Worm (Caenorhabditis elegans) whole organism, L4 larva: ENCODE results near the gene srm-6.

Source experiments
- ceh-32 ChIP-seq: sonication (generic microtip); optimal IDR thresholded peaks from 2 replicates; lab custom pipeline; 2016; ENCODE audit warnings: mild to moderate bottlenecking, missing genetic modification characterization, missing compliant biosample characterization; ENCODE audit not compliant: poor library complexity
- ceh-82 ChIP-seq: sonication (generic microtip); optimal IDR thresholded peaks from 2 replicates; lab custom pipeline; 2017; ENCODE audit warnings: missing biosample characterization, missing genetic modification characterization
- egl-27 ChIP-seq: sonication (generic microtip); optimal IDR thresholded peaks from 3 replicates; lab custom pipeline; 2017; ENCODE audit warnings: missing biosample characterization, missing genetic modification reagents, missing genetic modification characterization
- unc-39 ChIP-seq: sonication (generic microtip); optimal IDR thresholded peaks from 2 replicates; lab custom pipeline; 2017; ENCODE audit warnings: missing biosample characterization, missing genetic modification characterization

DNA sequence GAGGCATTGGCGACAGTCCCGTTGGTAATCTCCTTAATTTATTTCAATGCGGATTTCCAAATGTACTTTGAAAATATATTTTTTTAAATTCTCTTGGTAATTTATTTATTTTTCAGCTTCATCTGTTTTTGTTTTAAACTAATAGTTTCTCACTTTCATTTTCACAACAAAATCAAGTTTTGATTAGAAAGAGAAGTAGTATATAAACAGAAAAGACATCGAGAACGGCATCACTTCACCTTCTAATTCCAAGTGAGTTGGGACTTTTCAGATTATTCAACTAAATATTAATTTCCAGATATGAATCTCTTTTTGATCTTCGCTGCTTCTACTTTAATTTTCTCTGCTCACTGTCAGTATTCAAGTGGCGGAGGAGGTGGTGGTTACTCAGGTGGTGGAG, 16.5 kb upstream of the srm-6 start, which contains the start of gene F47B8.14:
- TF ChIP-seq unc-39 (no peak), ceh-32 (tag; lab: Kevin White, UChicago) (no peak), egl-27 (tag; lab: Kevin White, UChicago) (no peak), ceh-82 (tag; lab: Kevin White, UChicago) (no peak)
